Worm (Caenorhabditis elegans): ENCODE measurements around the gene sulp-7.

- no peak for TF ChIP-seq ztf-29 (GFP tag; IDR thresholded peaks at IDR 0.05)
- no peak for TF ChIP-seq med-1 (GFP tag; optimal IDR thresholded peaks at IDR 0.05; ENCODE audit: insufficient read depth)
- TF ChIP-seq ztf-23 (GFP tag; IDR thresholded peaks at IDR 0.05), result no peak
Measured at ce11 chrX:11067256-11067655, 13.2 kb upstream of the sulp-7 start.
